Worm (Caenorhabditis elegans): Measurements from ENCODE around the gene spk-1.
A peak's percentile ranks its signal among the peaks of the same experiment; 100 is the strongest.

Gene spk-1

DNA sequence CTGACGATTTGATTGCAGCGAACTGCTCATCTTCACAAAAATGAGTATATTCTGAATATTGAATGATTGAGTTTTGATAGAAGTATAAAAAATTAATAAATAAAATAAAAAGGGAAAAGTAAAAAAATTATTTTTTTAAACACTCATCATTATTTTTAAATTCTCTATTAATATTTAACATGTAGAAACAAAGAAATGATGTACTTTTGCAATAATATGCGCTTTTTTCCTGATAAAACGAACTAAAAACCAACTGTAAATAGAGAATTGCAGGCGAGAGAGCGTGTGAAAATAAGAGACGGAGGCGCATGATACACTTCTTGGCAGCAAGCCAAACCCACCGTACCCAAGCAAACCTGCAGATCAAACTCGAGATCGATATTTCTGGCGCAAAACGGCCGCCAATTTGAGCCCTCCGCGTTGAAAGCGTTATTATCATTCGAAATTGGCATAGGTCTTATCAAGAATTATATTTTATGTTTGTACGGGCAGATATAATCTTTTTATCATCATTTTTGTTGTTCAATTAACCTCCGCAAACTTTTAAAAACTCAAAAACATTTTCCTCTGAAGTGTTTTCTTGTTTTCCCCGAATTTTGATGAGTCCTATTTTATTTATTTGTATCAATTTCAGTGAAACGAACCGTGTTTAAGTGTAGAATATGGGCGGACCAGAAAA, at the start of gene spk-1, which contains the start of gene rheb-1:
spk-1 (plus strand) TSS at position 629 of the 679 bp plus-strand sequence.
rheb-1 (minus strand) TSS at position 51 of the 679 bp plus-strand sequence.
- TF ChIP-seq nhr-90 (tag; optimal IDR thresholded peaks at IDR 0.05; ENCODE audit: poor library complexity) (peak; percentile 85), efl-1 (optimal IDR thresholded peaks at IDR 0.05) (peak; percentile 83 to 84), efl-1 (GFP tag; optimal IDR thresholded peaks at IDR 0.05 in 1 of 2) (peak; percentile 69 to 97), snpc-4 (tag; optimal IDR thresholded peaks at IDR 0.05) (peak; percentile 40), fkh-4 (tag; optimal IDR thresholded peaks at IDR 0.05; ENCODE audit: borderline replicate concordance) (peak; percentile 32), ceh-82 (tag; optimal IDR thresholded peaks at IDR 0.05) (peak; percentile 75 to 89 (median 75)), fkh-10 (GFP tag; optimal IDR thresholded peaks at IDR 0.05) (peak; percentile 53), ceh-88 (GFP tag; IDR thresholded peaks at IDR 0.05) (peak; percentile 69; the same call in 1 of the 2 replicates), egl-27 (tag; optimal IDR thresholded peaks at IDR 0.05) (no peak), nhr-237 (tag; optimal IDR thresholded peaks at IDR 0.05) (peak; percentile 61), tbx-2 (tag; optimal IDR thresholded peaks at IDR 0.05) (peak; percentile 87), zip-4 (GFP tag; optimal IDR thresholded peaks at IDR 0.05) (peak; percentile 59), swsn-7 (tag; optimal IDR thresholded peaks at IDR 0.05) (peak; percentile 90), hlh-17 (GFP tag; optimal IDR thresholded peaks at IDR 0.05; ENCODE audit: borderline replicate concordance) (no peak), vab-15 (tag; optimal IDR thresholded peaks at IDR 0.05) (peak; percentile 30), sptf-1 (tag; optimal IDR thresholded peaks at IDR 0.05) (no peak), rnt-1 (tag; optimal IDR thresholded peaks at IDR 0.05) (peak; percentile 92), nhr-28 (tag; optimal IDR thresholded peaks at IDR 0.05) (no peak), mdl-1 (tag; optimal IDR thresholded peaks at IDR 0.05) (peak in 1 of 2 experiments; percentile 68), C34B4.2 (tag; optimal IDR thresholded peaks at IDR 0.05) (no peak), pag-3 (tag; optimal IDR thresholded peaks at IDR 0.05; ENCODE audit: borderline replicate concordance, insufficient read depth) (no peak), elt-2 (tag; optimal IDR thresholded peaks at IDR 0.05) (peak; percentile 97), dsc-1 (tag; optimal IDR thresholded peaks at IDR 0.05) (peak; percentile 85), aha-1 (tag; optimal IDR thresholded peaks at IDR 0.05) (peak; percentile 11), lin-14 (GFP tag; optimal IDR thresholded peaks at IDR 0.05) (peak; percentile 94), dpl-1 (GFP tag; optimal IDR thresholded peaks at IDR 0.05) (peak; percentile 63 to 76 (median 75)), F16B12.6 (tag; optimal IDR thresholded peaks at IDR 0.05) (peak; percentile 34), aly-2 (tag; optimal IDR thresholded peaks at IDR 0.05) (no peak), hpl-2 (GFP tag; optimal IDR thresholded peaks at IDR 0.05) (peak; percentile 55), lin-39 (tag; optimal IDR thresholded peaks at IDR 0.05) (peak; percentile 45), ceh-90 (tag; optimal IDR thresholded peaks at IDR 0.05) (no peak), lsy-2 (tag; optimal IDR thresholded peaks at IDR 0.05) (peak; percentile 99), nhr-47 (tag; optimal IDR thresholded peaks at IDR 0.05) (peak; percentile 90), lin-15B (tag; optimal IDR thresholded peaks at IDR 0.05) (peak; percentile 61), isw-1 (GFP tag; IDR thresholded peaks at IDR 0.05) (peak; percentile 80), xbp-1 (tag; optimal IDR thresholded peaks at IDR 0.05) (peak; percentile 87), nhr-85 (tag) (peak; percentile 92), Y116A8C.19 (tag; optimal IDR thresholded peaks at IDR 0.05; ENCODE audit: borderline replicate concordance) (no peak), ztf-11 (tag; optimal IDR thresholded peaks at IDR 0.05) (peak in 1 of 2 experiments; percentile 43), ets-5 (GFP tag; IDR thresholded peaks at IDR 0.05) (no peak), nhr-11 (tag; optimal IDR thresholded peaks at IDR 0.05) (peak; percentile 58), fos-1 (tag; optimal IDR thresholded peaks at IDR 0.05) (peak; percentile 77), pax-3 (tag; optimal IDR thresholded peaks at IDR 0.05) (peak; percentile 82), ces-1 (GFP tag; optimal IDR thresholded peaks at IDR 0.05) (no peak), alr-1 (tag; optimal IDR thresholded peaks at IDR 0.05; ENCODE audit: borderline replicate concordance) (no peak), mab-9 (GFP tag; IDR thresholded peaks at IDR 0.05) (peak; percentile 60), unc-86 (tag; optimal IDR thresholded peaks at IDR 0.05) (peak; percentile 82), nhr-77 (tag; optimal IDR thresholded peaks at IDR 0.05) (peak; percentile 76), ama-1 (optimal IDR thresholded peaks at IDR 0.05) (peak; percentile 48), efl-3 (GFP tag; optimal IDR thresholded peaks at IDR 0.05) (no peak), sox-4 (tag; optimal IDR thresholded peaks at IDR 0.05) (peak; percentile 8)

Data from whole organism, L1 larva.